Worm (Caenorhabditis elegans) whole organism, L4/young adult: ENCODE measurements around the gene C01G6.2.

Experiments
- W03F9.2 ChIP-seq: fragments of 150-350 bp; optimal IDR thresholded peaks from 2 replicates; lab custom pipeline; 2014; ENCODE audit warnings: missing biosample characterization, missing genetic modification characterization
- dao-5 ChIP-seq: sonication (generic microtip); optimal IDR thresholded peaks from 2 replicates; lab custom pipeline; 2016; ENCODE audit warnings: missing genotype, missing genetic modification characterization, moderate library complexity, missing compliant biosample characterization
- him-1 ChIP-seq: sonication (generic microtip); optimal IDR thresholded peaks from 2 replicates; lab custom pipeline; 2016; ENCODE audit warnings: missing genotype, missing genetic modification reagents, missing genetic modification characterization, missing compliant biosample characterization

ce11 chrII:9263784-9264183, 3.1 kb upstream of the C01G6.2 start:
- no peak for TF ChIP-seq him-1 (tag; lab: Kevin White, UChicago)
- no peak for TF ChIP-seq W03F9.2 (tag; lab: Kevin White, UChicago)
- TF ChIP-seq dao-5 (tag; lab: Kevin White, UChicago), result no peak
